Worm (Caenorhabditis elegans) whole organism, L1 larva: ENCODE measurements around the gene Y52E8A.1.

ENCODE experiments used
- ama-1 ChIP-seq: fragments of 150-350 bp; optimal IDR thresholded peaks from 2 replicates; lab custom pipeline; 2014
- blmp-1 ChIP-seq: fragments of 150-350 bp; optimal IDR thresholded peaks from 2 replicates; lab custom pipeline; 2014; ENCODE audit warnings: missing biosample characterization, missing genetic modification characterization
- ces-1 ChIP-seq: fragments of 150-350 bp; optimal IDR thresholded peaks from 2 replicates; lab custom pipeline; 2014; ENCODE audit warnings: missing biosample characterization, missing genetic modification reagents, missing genetic modification characterization
- elt-2 ChIP-seq: sonication (generic microtip); optimal IDR thresholded peaks from 2 replicates; lab custom pipeline; 2016; ENCODE audit warnings: missing genetic modification characterization, mild to moderate bottlenecking, inconsistent platforms, missing compliant biosample characterization, missing genetic modification reagents
- fkh-10 ChIP-seq: sonication (generic microtip); optimal IDR thresholded peaks from 2 replicates; lab custom pipeline; 2017; ENCODE audit warnings: missing biosample characterization, missing genetic modification reagents, missing genetic modification characterization
- hpl-2 ChIP-seq: fragments of 150-350 bp; optimal IDR thresholded peaks from 2 replicates; lab custom pipeline; 2014; ENCODE audit warnings: missing biosample characterization, missing genetic modification reagents, missing genetic modification characterization
- nhr-12 ChIP-seq: sonication (generic microtip); optimal IDR thresholded peaks from 2 replicates; lab custom pipeline; 2017; ENCODE audit warnings: missing biosample characterization, missing genetic modification characterization
- snpc-4 ChIP-seq: fragments of 150-350 bp; optimal IDR thresholded peaks from 2 replicates; lab custom pipeline; 2014; ENCODE audit warnings: missing biosample characterization, missing genetic modification characterization
- sox-4 ChIP-seq: sonication (generic microtip); optimal IDR thresholded peaks from 2 replicates; lab custom pipeline; 2016; ENCODE audit warnings: missing genetic modification characterization, missing compliant biosample characterization
- sptf-1 ChIP-seq: fragments of 150-350 bp; optimal IDR thresholded peaks from 2 replicates; lab custom pipeline; 2014; ENCODE audit warnings: missing biosample characterization, missing genetic modification characterization
- tbx-2 ChIP-seq: sonication (generic microtip); optimal IDR thresholded peaks from 2 replicates; lab custom pipeline; 2016; ENCODE audit warnings: missing genetic modification characterization, missing compliant biosample characterization

- no peak for TF ChIP-seq hpl-2 (GFP tag; lab: Kevin White, UChicago)
- no peak for TF ChIP-seq nhr-12 (tag; lab: Kevin White, UChicago)
- TF ChIP-seq blmp-1 (tag; lab: Kevin White, UChicago): no peak
- TF ChIP-seq elt-2 (tag; lab: Kevin White, UChicago): no peak
- TF ChIP-seq ces-1 (GFP tag; lab: Kevin White, UChicago): no peak
- TF ChIP-seq sox-4 (tag; lab: Kevin White, UChicago): no peak
- no peak for TF ChIP-seq fkh-10 (GFP tag; lab: Kevin White, UChicago)
- no peak for TF ChIP-seq sptf-1 (tag; lab: Kevin White, UChicago)
- no peak for TF ChIP-seq snpc-4 (tag; lab: Kevin White, UChicago)
- TF ChIP-seq ama-1 (lab: Kevin White, UChicago): no peak
- no peak for TF ChIP-seq tbx-2 (tag; lab: Kevin White, UChicago)
Measured at ce11 chrII:4286921-4287320, 34.9 kb upstream of the Y52E8A.1 start.
